Worm (Caenorhabditis elegans) whole organism, L4 larva: ENCODE measurements around the gene clec-193.
"Not testable (repeated sequence)": the region's sequence is repeated elsewhere in the genome, so short reads cannot be mapped to it uniquely, and the experiment has no call there.

Experiments
- F49E8.2 ChIP-seq: sonication (generic microtip); optimal IDR thresholded peaks from 2 replicates; lab custom pipeline; 2016; ENCODE audit warnings: missing compliant biosample characterization, mild to moderate bottlenecking, missing genetic modification characterization, borderline replicate concordance
- arid-1 ChIP-seq: fragments of 200-800 bp; sonication (Bioruptor generic); conservative IDR thresholded peaks from 2 replicates; pipeline ENCODE4 v1.3.6; 2022; ENCODE audit warnings: missing genetic modification reagents, missing genetic modification characterization, missing compliant biosample characterization
- attf-4 ChIP-seq: sonication (generic microtip); optimal IDR thresholded peaks from 3 replicates; lab custom pipeline; 2017; ENCODE audit warnings: missing biosample characterization, missing genetic modification characterization
- daf-19 ChIP-seq: fragments of 200-800 bp; sonication (Bioruptor generic); conservative IDR thresholded peaks from 2 replicates; pipeline ENCODE4 v1.3.6; 2022; ENCODE audit warnings: missing genetic modification characterization, missing compliant biosample characterization
- nhr-77 ChIP-seq: fragments of 150-350 bp; optimal IDR thresholded peaks from 2 replicates; lab custom pipeline; 2014; ENCODE audit warnings: missing biosample characterization, missing genetic modification characterization
- rbr-2 ChIP-seq: sonication (generic microtip); optimal IDR thresholded peaks from 2 replicates; lab custom pipeline; 2016; ENCODE audit warnings: missing genotype, missing genetic modification characterization, missing compliant biosample characterization

clec-193 gene

DNA sequence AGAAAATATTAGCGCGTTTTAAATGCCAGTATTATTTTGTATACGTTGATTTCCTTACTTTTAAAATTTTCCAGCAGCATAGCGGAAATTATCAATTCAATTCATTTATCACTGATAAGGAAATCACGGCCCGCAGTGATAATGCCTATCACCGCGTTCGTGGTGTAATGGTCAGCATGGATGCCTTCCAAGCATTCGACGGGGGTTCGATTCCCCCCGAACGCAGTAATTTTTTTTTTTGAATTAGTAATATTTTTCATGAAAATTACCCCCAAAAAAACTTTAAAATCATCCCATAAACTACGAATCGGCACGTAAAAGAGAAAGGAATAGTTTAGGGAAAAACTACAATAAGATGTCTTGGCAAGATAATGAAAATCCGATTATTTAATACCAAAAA, 31.2 kb downstream of the clec-193 start (continued):
- TF ChIP-seq attf-4 (tag; lab: Kevin White, UChicago) = no peak
- peak; percentile 21 for TF ChIP-seq rbr-2 (tag; lab: Kevin White, UChicago)
- 0 out of 2 replicates have a peak, but pooled peaks have one; percentile 55 for TF ChIP-seq arid-1 (GFP tag; lab: Robert Waterston, UW)

ce11 chrIV:16755771-16756170, 50.5 kb downstream of the clec-193 start, which contains the start of gene Y43D4A.2:
TSS of gene Y43D4A.2 (minus strand) at chrIV:16755871.
- not testable (repeated sequence) for TF ChIP-seq F49E8.2; daf-19 (GFP tag; lab: Robert Waterston, UW); nhr-77 (tag; lab: Kevin White, UChicago)
